Worm (Caenorhabditis elegans) whole organism, L1 larva: ENCODE data around the gene F19H6.6.

Experiments
- nhr-11 ChIP-seq: fragments of 150-350 bp; optimal IDR thresholded peaks from 2 replicates; lab custom pipeline; 2014; ENCODE audit warnings: missing biosample characterization, missing genetic modification characterization
- snpc-4 ChIP-seq: fragments of 150-350 bp; optimal IDR thresholded peaks from 2 replicates; lab custom pipeline; 2014; ENCODE audit warnings: missing biosample characterization, missing genetic modification characterization

ce11 chrX:12375783-12376182 is 15.2 kb downstream of the F19H6.6 start:
- TF ChIP-seq snpc-4 (no peak), nhr-11 (tag; lab: Kevin White, UChicago) (no peak)
